Worm (Caenorhabditis elegans) whole organism, L4/young adult: ENCODE data around the gene F01E11.3.
A peak's percentile ranks its signal among the peaks of the same experiment; 100 is the strongest.

Experiments used
- W03F9.2 ChIP-seq: fragments of 150-350 bp; optimal IDR thresholded peaks from 2 replicates; lab custom pipeline; 2014; ENCODE audit warnings: missing biosample characterization, missing genetic modification characterization
- dao-5 ChIP-seq: sonication (generic microtip); optimal IDR thresholded peaks from 2 replicates; lab custom pipeline; 2016; ENCODE audit warnings: missing genotype, missing genetic modification characterization, moderate library complexity, missing compliant biosample characterization
- him-1 ChIP-seq: sonication (generic microtip); optimal IDR thresholded peaks from 2 replicates; lab custom pipeline; 2016; ENCODE audit warnings: missing genotype, missing genetic modification reagents, missing genetic modification characterization, missing compliant biosample characterization

F01E11.3 gene

ce11 chrX:6967057-6967456 is at the start of gene F01E11.3:
F01E11.3 (plus strand) TSS chrX:6967357.
- no peak for TF ChIP-seq W03F9.2 (tag; lab: Kevin White, UChicago)
- TF ChIP-seq dao-5 (tag; lab: Kevin White, UChicago): no peak
- TF ChIP-seq him-1 (tag; lab: Kevin White, UChicago): no peak

DNA sequence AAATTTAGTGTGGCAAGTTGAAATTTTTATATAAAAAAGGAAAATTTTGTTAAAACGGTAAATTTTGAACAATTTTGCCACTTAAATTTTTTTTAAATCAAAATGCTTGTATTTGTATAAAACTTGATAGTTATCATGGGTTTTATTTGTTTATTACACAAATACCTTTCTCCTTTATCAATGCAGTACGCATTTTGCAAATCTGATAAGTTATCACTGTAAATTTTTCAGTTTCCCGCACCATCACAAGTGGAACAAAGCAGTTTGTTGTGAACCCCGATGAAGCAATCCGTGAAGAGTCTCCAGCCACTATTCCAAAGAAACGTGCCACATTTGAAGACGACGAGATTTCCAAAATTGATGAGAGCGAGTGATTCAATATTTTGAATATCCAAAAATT is 47.0 kb upstream of the F01E11.3 start:
- TF ChIP-seq dao-5 (tag; lab: Kevin White, UChicago) (no peak), him-1 (tag; lab: Kevin White, UChicago) (no peak), W03F9.2 (tag; lab: Kevin White, UChicago) (no peak)

ce11 chrX:6924461-6924860 is 42.7 kb upstream of the F01E11.3 start, which contains the start of gene otpl-3:
otpl-3 (minus strand) TSS chrX:6924764.
- TF ChIP-seq him-1 (tag; lab: Kevin White, UChicago) (no peak), dao-5 (tag; lab: Kevin White, UChicago) (no peak), W03F9.2 (tag; lab: Kevin White, UChicago) (no peak)

- TF ChIP-seq dao-5 (tag; lab: Kevin White, UChicago): no peak
- TF ChIP-seq him-1 (tag; lab: Kevin White, UChicago): no peak
- no peak for TF ChIP-seq W03F9.2 (tag; lab: Kevin White, UChicago)
Observed at ce11 chrX:6926952-6927351, 40.2 kb upstream of the F01E11.3 start.

- TF ChIP-seq W03F9.2 (tag; lab: Kevin White, UChicago) (no peak), him-1 (tag; lab: Kevin White, UChicago) (no peak), dao-5 (tag; lab: Kevin White, UChicago) (no peak)
Observed at ce11 chrX:6928578-6928977, 38.6 kb upstream of the F01E11.3 start, which contains the start of gene F14B8.5. F14B8.5 (minus strand) TSS chrX:6928704.

DNA sequence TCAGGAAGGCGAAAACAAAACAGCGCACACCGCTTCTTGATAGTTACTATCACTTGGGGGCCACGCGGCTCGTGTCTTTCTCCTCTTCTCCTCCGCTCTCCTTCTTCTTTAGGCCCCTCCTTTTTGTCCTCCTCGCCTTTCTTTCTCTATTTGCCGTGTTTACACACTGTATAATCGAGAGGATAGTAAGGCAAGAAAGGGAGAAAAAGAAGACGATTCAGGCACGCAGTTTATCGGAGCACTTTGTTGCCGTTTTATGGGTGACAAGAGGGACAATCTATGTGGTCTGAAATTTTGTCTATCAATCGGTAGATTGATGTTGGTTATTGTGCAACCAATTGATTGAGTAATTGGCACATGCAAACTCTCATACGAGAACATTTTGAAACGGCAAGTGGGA is 35.0 kb upstream of the F01E11.3 start, which contains the start of gene F14B8.6:
TSS of gene F14B8.6 (minus strand) at position 292 of the 400 bp plus-strand sequence.
- no peak for TF ChIP-seq W03F9.2 (tag; lab: Kevin White, UChicago)
- no peak for TF ChIP-seq him-1 (tag; lab: Kevin White, UChicago)
- no peak for TF ChIP-seq dao-5 (tag; lab: Kevin White, UChicago)

ce11 chrX:6934453-6934852 is 32.7 kb upstream of the F01E11.3 start:
- TF ChIP-seq him-1 (tag; lab: Kevin White, UChicago) (no peak), W03F9.2 (tag; lab: Kevin White, UChicago) (peak; percentile 35)

- TF ChIP-seq W03F9.2 (tag; lab: Kevin White, UChicago) (no peak), him-1 (tag; lab: Kevin White, UChicago) (no peak), dao-5 (tag; lab: Kevin White, UChicago) (no peak)
Observed at ce11 chrX:6935430-6935829, 31.7 kb upstream of the F01E11.3 start, which contains the start of gene C16E9.2. C16E9.2 (plus strand) TSS chrX:6935730.

DNA sequence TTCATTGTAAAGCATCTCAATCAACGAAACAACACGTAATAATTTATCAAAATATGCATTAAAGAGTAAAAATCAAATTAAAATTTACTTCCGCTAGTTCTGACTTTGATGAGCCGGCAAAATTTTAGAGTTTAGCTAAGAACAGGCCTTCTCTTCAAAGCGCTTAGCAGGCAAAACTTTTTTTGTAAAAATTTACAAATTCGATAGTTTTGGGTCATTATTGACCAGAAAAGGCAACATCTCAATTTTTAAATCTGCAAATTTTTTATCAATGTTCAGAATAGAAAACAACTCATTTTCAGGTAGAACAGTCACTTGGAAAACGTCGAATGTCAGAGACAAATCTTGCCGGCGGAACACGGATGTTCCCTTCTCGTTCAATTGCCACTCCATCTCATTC is 29.4 kb upstream of the F01E11.3 start:
- TF ChIP-seq dao-5 (tag; lab: Kevin White, UChicago) (no peak), him-1 (tag; lab: Kevin White, UChicago) (no peak), W03F9.2 (tag; lab: Kevin White, UChicago) (no peak)

DNA sequence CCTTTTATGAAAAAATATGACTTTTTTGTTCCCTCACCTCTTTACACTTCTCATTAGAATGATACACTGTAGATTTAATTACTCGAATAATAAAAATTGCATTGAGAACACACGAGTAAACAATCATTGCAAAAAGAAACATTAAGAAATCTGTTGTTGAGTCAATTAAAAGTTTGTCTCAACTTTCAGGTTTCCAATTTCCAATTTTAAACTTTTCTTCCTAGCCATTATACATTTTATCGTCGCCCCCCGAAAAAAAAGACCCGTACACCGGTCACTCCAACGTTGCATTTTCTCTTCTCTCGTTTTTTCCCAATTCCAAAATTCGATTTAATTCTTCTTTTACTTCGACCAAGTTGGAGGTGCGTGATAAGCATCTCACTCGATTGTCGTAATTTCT is 27.2 kb upstream of the F01E11.3 start, which contains the start of gene C16E9.1:
TSS of gene C16E9.1 (plus strand) at position 301 of the 400 bp plus-strand sequence.
- TF ChIP-seq W03F9.2 (tag; lab: Kevin White, UChicago) (no peak), dao-5 (tag; lab: Kevin White, UChicago) (no peak), him-1 (tag; lab: Kevin White, UChicago) (no peak)

DNA sequence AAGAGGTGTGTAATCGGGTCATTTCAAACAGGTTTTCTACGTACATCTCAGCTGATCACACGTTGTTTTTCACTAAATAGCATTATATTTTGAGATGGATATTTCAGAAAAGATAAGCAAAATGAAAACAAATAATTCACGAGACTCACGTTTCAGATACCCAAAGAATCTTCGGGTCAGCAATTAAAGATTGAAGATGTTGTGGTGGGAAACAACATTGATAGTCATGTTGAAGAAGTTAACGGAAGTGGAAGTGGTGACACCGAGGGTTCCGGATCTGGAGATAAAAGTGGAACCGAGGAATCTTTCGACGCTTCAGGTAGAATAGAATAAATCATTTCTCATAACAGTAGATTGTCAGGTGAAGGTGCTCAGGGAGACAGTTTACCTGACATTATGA is 26.4 kb upstream of the F01E11.3 start:
- TF ChIP-seq dao-5 (tag; lab: Kevin White, UChicago) (no peak), W03F9.2 (tag; lab: Kevin White, UChicago) (no peak), him-1 (tag; lab: Kevin White, UChicago) (no peak)

DNA sequence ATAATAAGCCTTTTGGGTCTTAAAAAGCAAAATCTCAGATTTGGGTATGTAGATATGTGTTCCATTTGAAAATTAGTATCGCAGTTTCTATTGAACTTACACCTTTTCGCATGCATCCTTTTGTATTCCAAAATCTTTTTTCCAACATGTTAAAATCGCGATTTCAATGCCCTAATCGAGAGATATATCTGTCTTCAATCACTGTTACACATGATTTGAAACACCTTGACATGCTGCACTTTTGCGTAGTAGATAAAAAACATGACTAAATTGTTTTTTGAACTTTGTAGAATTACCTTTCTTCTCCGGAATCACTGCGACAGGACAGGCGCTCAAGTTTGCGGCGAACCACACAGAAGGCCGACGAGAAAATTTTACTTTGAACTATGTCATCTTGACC is 25.4 kb upstream of the F01E11.3 start:
- TF ChIP-seq him-1 (tag; lab: Kevin White, UChicago): no peak
- TF ChIP-seq dao-5 (tag; lab: Kevin White, UChicago): no peak
- TF ChIP-seq W03F9.2 (tag; lab: Kevin White, UChicago): no peak

DNA sequence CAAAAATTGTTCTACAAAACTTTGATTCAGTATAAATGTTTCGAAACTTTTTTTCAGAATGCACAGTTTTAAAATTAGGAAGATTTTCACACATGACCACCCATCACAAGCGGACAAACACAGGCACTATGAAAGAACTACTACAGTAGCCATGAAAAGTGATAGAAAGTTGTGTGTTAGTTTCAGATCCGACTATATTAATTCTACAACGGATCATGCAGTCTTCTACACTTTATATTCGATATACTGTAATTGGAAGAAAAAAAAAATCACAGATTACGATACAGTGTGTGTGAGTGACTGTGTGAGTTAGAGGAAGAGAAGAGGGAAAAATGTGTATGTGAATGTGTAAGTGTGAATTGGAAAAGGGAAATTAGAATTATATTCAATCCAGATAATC is 20.4 kb upstream of the F01E11.3 start:
- TF ChIP-seq him-1 (tag; lab: Kevin White, UChicago) (no peak), W03F9.2 (tag; lab: Kevin White, UChicago) (no peak), dao-5 (tag; lab: Kevin White, UChicago) (no peak)

- TF ChIP-seq him-1 (tag; lab: Kevin White, UChicago): no peak
- no peak for TF ChIP-seq W03F9.2 (tag; lab: Kevin White, UChicago)
- TF ChIP-seq dao-5 (tag; lab: Kevin White, UChicago): no peak
Observed at ce11 chrX:6953339-6953738, 13.8 kb upstream of the F01E11.3 start.
